Worm (Caenorhabditis elegans) whole organism, L3 larva: ENCODE data around the gene R13H4.6.

Experiments
- ceh-16 ChIP-seq: sonication (generic microtip); optimal IDR thresholded peaks from 2 replicates; lab custom pipeline; 2017; ENCODE audit warnings: missing biosample characterization, missing genetic modification characterization
- ceh-28 ChIP-seq: fragments of 150-350 bp; optimal IDR thresholded peaks from 2 replicates; lab custom pipeline; 2014; ENCODE audit warnings: missing biosample characterization, missing genetic modification reagents, missing genetic modification characterization
- ceh-82 ChIP-seq: fragments of 150-350 bp; optimal IDR thresholded peaks from 2 replicates; lab custom pipeline; 2014; ENCODE audit warnings: missing biosample characterization, missing genetic modification characterization
- fkh-2 ChIP-seq: fragments of 150-350 bp; optimal IDR thresholded peaks from 2 replicates; lab custom pipeline; 2014; ENCODE audit warnings: missing biosample characterization, missing genetic modification reagents, missing genetic modification characterization
- jun-1 ChIP-seq: fragments of 150-350 bp; optimal IDR thresholded peaks from 2 replicates; lab custom pipeline; 2014; ENCODE audit warnings: missing biosample characterization, missing genetic modification reagents, missing genetic modification characterization
- lin-15B ChIP-seq: fragments of 150-350 bp; optimal IDR thresholded peaks from 2 replicates; lab custom pipeline; 2014; ENCODE audit warnings: missing biosample characterization, missing genetic modification characterization
- nhr-12 ChIP-seq: fragments of 150-350 bp; optimal IDR thresholded peaks from 2 replicates; lab custom pipeline; 2014; ENCODE audit warnings: missing biosample characterization, missing genetic modification characterization
- nhr-28 ChIP-seq: fragments of 150-350 bp; optimal IDR thresholded peaks from 2 replicates; lab custom pipeline; 2014; ENCODE audit warnings: missing biosample characterization, missing genetic modification characterization
- nhr-76 ChIP-seq: fragments of 150-350 bp; sonication (generic microtip); optimal IDR thresholded peaks from 5 replicates; lab custom pipeline; 2014; ENCODE audit warnings: missing biosample characterization, missing genetic modification characterization
- skn-1 ChIP-seq: fragments of 150-350 bp; optimal IDR thresholded peaks from 2 replicates; lab custom pipeline; 2014; ENCODE audit warnings: missing biosample characterization, missing genetic modification characterization
- unc-62 ChIP-seq: fragments of 150-350 bp; sonication (generic microtip); optimal IDR thresholded peaks from 4 replicates; lab custom pipeline; 2014; ENCODE audit warnings: missing biosample characterization, missing genetic modification reagents, missing genetic modification characterization
- zag-1 ChIP-seq: fragments of 150-350 bp; optimal IDR thresholded peaks from 2 replicates; lab custom pipeline; 2014; ENCODE audit warnings: missing biosample characterization, missing genetic modification characterization
- ztf-11 ChIP-seq: fragments of 150-350 bp; optimal IDR thresholded peaks from 2 replicates; lab custom pipeline; 2014; ENCODE audit warnings: missing biosample characterization, missing genetic modification characterization

DNA sequence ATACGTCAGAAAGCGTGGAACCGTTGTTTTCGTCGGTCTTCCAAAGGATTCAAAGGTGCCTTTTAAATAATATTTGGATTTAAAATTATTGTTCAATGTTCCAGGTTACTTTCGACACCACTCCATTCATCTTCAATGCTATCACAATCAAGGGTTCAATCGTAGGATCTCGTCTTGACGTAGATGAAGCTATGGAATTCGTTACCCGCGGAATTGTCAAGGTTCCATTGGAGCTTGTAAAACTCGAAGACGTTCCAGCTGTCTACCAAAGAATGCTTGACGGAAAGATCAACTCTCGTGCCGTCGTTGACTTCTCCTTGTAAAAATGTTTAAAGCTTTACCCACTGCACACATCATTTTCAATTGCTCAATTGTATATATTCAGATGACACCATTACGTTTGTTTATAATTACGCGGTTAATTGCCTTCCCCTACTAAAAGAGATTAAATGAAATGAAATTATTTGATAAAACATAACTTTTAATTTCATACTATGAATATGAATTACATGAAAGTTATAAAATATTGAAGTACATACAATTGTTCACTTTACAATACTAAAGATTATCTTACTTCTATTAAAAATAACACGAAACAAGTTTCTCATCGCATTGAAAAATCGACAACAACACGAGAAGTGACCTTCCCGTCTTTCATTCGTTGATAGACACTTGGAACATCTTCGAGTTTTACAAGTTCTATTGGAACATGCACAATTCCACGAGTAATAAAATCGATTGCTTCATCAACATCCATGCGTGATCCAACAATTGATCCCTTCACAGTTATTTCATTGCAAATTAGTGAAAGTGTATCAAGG is 26.4 kb downstream of the R13H4.6 start:
- TF ChIP-seq jun-1 (no peak), unc-62 (GFP tag; lab: Kevin White, UChicago) (no peak), ceh-16 (tag; lab: Kevin White, UChicago) (no peak), zag-1 (tag; lab: Kevin White, UChicago) (no peak), ceh-82 (tag; lab: Kevin White, UChicago) (no peak), fkh-2 (no peak), nhr-12 (tag; lab: Kevin White, UChicago) (no peak), ceh-28 (tag; lab: Kevin White, UChicago) (no peak), nhr-28 (tag; lab: Kevin White, UChicago) (no peak), lin-15B (tag; lab: Kevin White, UChicago) (no peak), nhr-76 (tag; lab: Kevin White, UChicago) (no peak), skn-1 (tag; lab: Kevin White, UChicago) (no peak), ztf-11 (tag; lab: Kevin White, UChicago) (no peak)
